Fruit fly (Drosophila melanogaster): Measurements from ENCODE around the gene Nplp4.

The Nplp4 gene

DNA sequence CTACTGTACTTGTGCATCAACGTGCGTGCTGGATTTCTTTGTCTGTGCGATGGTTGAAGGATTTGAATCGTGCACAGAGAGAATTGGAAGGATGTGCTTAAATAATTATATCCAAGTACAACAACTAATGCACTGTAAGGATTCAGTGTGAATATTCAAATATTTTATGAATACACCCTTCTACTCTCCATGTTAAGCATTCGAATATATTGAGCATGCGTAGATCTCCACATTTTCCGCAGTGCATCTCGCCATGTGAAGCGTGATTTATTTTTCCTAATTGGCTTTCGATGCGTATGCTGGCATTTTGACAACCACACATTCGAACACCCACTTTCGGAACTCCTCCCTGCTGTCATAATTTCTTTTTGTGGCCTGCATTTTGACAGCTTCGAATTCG is 48.2 kb upstream of the Nplp4 start:
- TF ChIP-seq Med (GFP tag) (no peak), CG14441 (GFP tag; IDR thresholded peaks at IDR 0.05) (no peak), row (GFP tag; IDR thresholded peaks at IDR 0.05) (peak; percentile 37; the same call in 1 of the 3 replicates), gsb-n (tag; optimal IDR thresholded peaks at IDR 0.05) (no peak), nau (GFP tag; optimal IDR thresholded peaks at IDR 0.05) (no peak), hkb (optimal IDR thresholded peaks at IDR 0.05) (no peak), hkb (GFP tag; IDR thresholded peaks at IDR 0.05) (no peak), Ssrp (tag; optimal IDR thresholded peaks at IDR 0.05) (no peak), jumu (GFP tag; optimal IDR thresholded peaks at IDR 0.05) (no peak), B-H2 (GFP tag; optimal IDR thresholded peaks at IDR 0.05) (no peak), CG12236 (GFP tag; optimal IDR thresholded peaks at IDR 0.05) (no peak), chif (GFP tag; optimal IDR thresholded peaks at IDR 0.05) (no peak), ap (GFP tag; IDR thresholded peaks at IDR 0.05) (no peak), CG15601 (tag; optimal IDR thresholded peaks at IDR 0.05) (no peak), az2 (GFP tag; optimal IDR thresholded peaks at IDR 0.05) (no peak), CG3065 (GFP tag; optimal IDR thresholded peaks at IDR 0.05) (no peak), Sox102F (GFP tag; optimal IDR thresholded peaks at IDR 0.05) (peak; percentile 11), CG31224 (GFP tag; IDR thresholded peaks at IDR 0.05) (no peak), CG7786 (GFP tag; optimal IDR thresholded peaks at IDR 0.05) (no peak), Nf-YC (tag; optimal IDR thresholded peaks at IDR 0.05) (no peak), tx (GFP tag; optimal IDR thresholded peaks at IDR 0.05) (no peak), CG10979 (tag; optimal IDR thresholded peaks at IDR 0.05) (peak; percentile 6), tgo (GFP tag; IDR thresholded peaks at IDR 0.05) (no peak), CG10274 (GFP tag; optimal IDR thresholded peaks at IDR 0.05) (no peak), CHES-1-like (GFP tag; optimal IDR thresholded peaks at IDR 0.05) (no peak), z (GFP tag; IDR thresholded peaks at IDR 0.05) (no peak), sim (GFP tag; IDR thresholded peaks at IDR 0.05) (no peak), vnd (GFP tag; IDR thresholded peaks at IDR 0.05; ENCODE audit: partially characterized antibody) (no peak), bsh (GFP tag; optimal IDR thresholded peaks at IDR 0.05) (peak in 1 of 2 experiments; percentile 23), CG32767 (GFP tag; IDR thresholded peaks at IDR 0.05) (no peak), ato (GFP tag; IDR thresholded peaks at IDR 0.05; ENCODE audit: partially characterized antibody) (no peak), Awh (GFP tag; IDR thresholded peaks at IDR 0.05) (no peak), NFAT (GFP tag; IDR thresholded peaks at IDR 0.05) (no peak), sens (GFP tag) (peak; percentile 71), bowl (GFP tag; IDR thresholded peaks at IDR 0.05) (no peak), bigmax (GFP tag; optimal IDR thresholded peaks at IDR 0.05) (no peak), Gsc (GFP tag; IDR thresholded peaks at IDR 0.05) (no peak), gce (GFP tag; IDR thresholded peaks at IDR 0.05) (no peak), CG30403 (GFP tag; optimal IDR thresholded peaks at IDR 0.05) (no peak), Stat92E (GFP tag; optimal IDR thresholded peaks at IDR 0.05) (no peak), CG3838 (GFP tag; optimal IDR thresholded peaks at IDR 0.05) (no peak), Chrac-16 (GFP tag; optimal IDR thresholded peaks at IDR 0.05) (no peak), HLH54F (GFP tag; optimal IDR thresholded peaks at IDR 0.05) (no peak), nerfin-2 (GFP tag; IDR thresholded peaks at IDR 0.05; ENCODE audit: partially characterized antibody) (no peak), CG1024 (GFP tag; IDR thresholded peaks at IDR 0.05) (peak; percentile 42; the same call in 1 of the 2 replicates), sug (tag; optimal IDR thresholded peaks at IDR 0.05) (no peak), cas (GFP tag; IDR thresholded peaks at IDR 0.05) (no peak), gem (tag; optimal IDR thresholded peaks at IDR 0.05) (peak; percentile 28), sc (optimal IDR thresholded peaks at IDR 0.05) (no peak), sc (GFP tag; optimal IDR thresholded peaks at IDR 0.05) (no peak), Dp (GFP tag; optimal IDR thresholded peaks at IDR 0.05) (no peak), tna (GFP tag; IDR thresholded peaks at IDR 0.05; ENCODE audit: partially characterized antibody) (no peak), CG10565 (GFP tag; optimal IDR thresholded peaks at IDR 0.05) (no peak)

Data from whole organism, embryonic.